Worm (Caenorhabditis elegans): ENCODE data around the gene Y14H12A.2.

ce11 chrII:3990706-3991105, 1.2 kb upstream of the Y14H12A.2 start:
- no peak for TF ChIP-seq med-1 (GFP tag; optimal IDR thresholded peaks at IDR 0.05; ENCODE audit: insufficient read depth)
- no peak for TF ChIP-seq T22C8.4 (GFP tag; IDR thresholded peaks at IDR 0.05)
- no peak for TF ChIP-seq cog-1 (tag; optimal IDR thresholded peaks at IDR 0.05)
- no peak for TF ChIP-seq tab-1 (GFP tag; IDR thresholded peaks at IDR 0.05)
